Worm (Caenorhabditis elegans) whole organism, L1 larva: ENCODE results near the gene ZK218.1.

Experiments
- Y116A8C.19 ChIP-seq: sonication (generic microtip); optimal IDR thresholded peaks from 2 replicates; lab custom pipeline; 2016; ENCODE audit warnings: missing compliant biosample characterization, missing genetic modification characterization, borderline replicate concordance
- ceh-88 ChIP-seq: fragments of 200-800 bp; sonication (Bioruptor generic); IDR thresholded peaks from 2 replicates; pipeline ENCODE4 v1.3.6; 2022; ENCODE audit warnings: missing genetic modification characterization, missing compliant biosample characterization
- grh-1 ChIP-seq: fragments of 200-800 bp; sonication (Bioruptor generic); IDR thresholded peaks from 2 replicates; pipeline ENCODE4 v1.3.6; 2022; ENCODE audit warnings: missing genetic modification reagents, missing genetic modification characterization, missing compliant biosample characterization
- lir-3 ChIP-seq: sonication (generic microtip); optimal IDR thresholded peaks from 2 replicates; lab custom pipeline; 2016; ENCODE audit warnings: mild to moderate bottlenecking, missing genetic modification characterization, moderate library complexity, missing compliant biosample characterization; ENCODE audit not compliant: poor library complexity
- lsy-2 ChIP-seq, 2 experiments: fragments of 150-350 bp; optimal IDR thresholded peaks; 2 replicates each; lab custom pipeline; 2014; ENCODE audit warnings: missing biosample characterization in 2 of 2, missing genetic modification characterization in 2 of 2
- mdl-1 ChIP-seq, 2 experiments: fragments of 150-350 bp; optimal IDR thresholded peaks; 2 replicates each; lab custom pipeline; 2014 to 2017; ENCODE audit warnings: missing biosample characterization in 2 of 2, missing genetic modification characterization in 2 of 2, inconsistent platforms in 1 of 2
- nhr-11 ChIP-seq: fragments of 150-350 bp; optimal IDR thresholded peaks from 2 replicates; lab custom pipeline; 2014; ENCODE audit warnings: missing biosample characterization, missing genetic modification characterization
- pqm-1 ChIP-seq: sonication (generic microtip); optimal IDR thresholded peaks from 3 replicates; lab custom pipeline; 2017; ENCODE audit warnings: missing biosample characterization, missing genetic modification characterization
- skn-1 ChIP-seq: fragments of 150-350 bp; optimal IDR thresholded peaks from 2 replicates; lab custom pipeline; 2014; ENCODE audit warnings: missing biosample characterization, missing genetic modification characterization
- snpc-4 ChIP-seq: fragments of 150-350 bp; optimal IDR thresholded peaks from 2 replicates; lab custom pipeline; 2014; ENCODE audit warnings: missing biosample characterization, missing genetic modification characterization
- zip-4 ChIP-seq: fragments of 200-800 bp; sonication (Bioruptor generic); optimal IDR thresholded peaks from 2 replicates; lab custom pipeline; 2018; ENCODE audit warnings: mild to moderate bottlenecking, missing genetic modification characterization, moderate library complexity, missing compliant biosample characterization

ce11 chrV:17094568-17094967, 2.2 kb downstream of the ZK218.1 start:
- TF ChIP-seq mdl-1 (tag; optimal IDR thresholded peaks at IDR 0.05; lab: Kevin White, UChicago): no peak
- TF ChIP-seq snpc-4 (tag; lab: Kevin White, UChicago): no peak
- no peak for TF ChIP-seq lsy-2 (tag; optimal IDR thresholded peaks at IDR 0.05; lab: Kevin White, UChicago)
- TF ChIP-seq pqm-1 (tag; lab: Kevin White, UChicago): no peak
- no peak for TF ChIP-seq lir-3 (tag; lab: Kevin White, UChicago)
- TF ChIP-seq Y116A8C.19 (tag; lab: Kevin White, UChicago): no peak
- no peak for TF ChIP-seq nhr-11 (tag; lab: Kevin White, UChicago)
- TF ChIP-seq skn-1 (tag; lab: Kevin White, UChicago): no peak
- TF ChIP-seq grh-1 (GFP tag; lab: Robert Waterston, UW): no peak
- TF ChIP-seq zip-4 (GFP tag; lab: Kevin White, UChicago): no peak
- no peak for TF ChIP-seq ceh-88 (GFP tag; lab: Robert Waterston, UW)
